Fruit fly (Drosophila melanogaster) whole organism, embryonic: ENCODE data around the gene Pde11.

Source experiments
- Bgb ChIP-seq: fragments of 200-800 bp; sonication (Bioruptor generic); IDR thresholded peaks from 2 replicates; pipeline ENCODE4 v1.3.6; 2022; ENCODE audit warnings: missing biosample characterization, missing genetic modification characterization; ENCODE audit not compliant: partially characterized antibody
- BtbVII ChIP-seq: fragments of 200-800 bp; sonication (Bioruptor generic); optimal IDR thresholded peaks from 3 replicates; lab custom pipeline; 2017; ENCODE audit warnings: missing biosample characterization, mild to moderate bottlenecking, missing genetic modification characterization
- CG11695 ChIP-seq: fragments of 200-800 bp; sonication (Bioruptor generic); IDR thresholded peaks from 3 replicates; pipeline ENCODE4 v1.3.6; 2022; ENCODE audit warnings: missing biosample characterization, missing genetic modification characterization
- CG12391 ChIP-seq: fragments of 200-800 bp; sonication (Bioruptor generic); optimal IDR thresholded peaks from 3 replicates; lab custom pipeline; 2018; ENCODE audit warnings: missing biosample characterization, mild to moderate bottlenecking, missing genetic modification characterization, moderate library complexity
- CG12659 ChIP-seq: fragments of 200-800 bp; sonication (Bioruptor generic); optimal IDR thresholded peaks from 3 replicates; lab custom pipeline; 2017; ENCODE audit warnings: mild to moderate bottlenecking, missing biosample characterization, missing genetic modification reagents, missing genetic modification characterization
- CG13296 ChIP-seq: fragments of 200-800 bp; sonication (Bioruptor generic); optimal IDR thresholded peaks from 3 replicates; lab custom pipeline; 2018; ENCODE audit warnings: missing biosample characterization, mild to moderate bottlenecking, missing genetic modification characterization
- CG15011 ChIP-seq: fragments of 200-800 bp; sonication (Bioruptor generic); optimal IDR thresholded peaks from 3 replicates; lab custom pipeline; 2018; ENCODE audit warnings: missing biosample characterization, mild to moderate bottlenecking, missing genetic modification characterization
- CG15514 ChIP-seq: fragments of 200-800 bp; sonication (Bioruptor generic); optimal IDR thresholded peaks from 3 replicates; lab custom pipeline; 2017; ENCODE audit warnings: missing biosample characterization, missing genetic modification characterization, mild to moderate bottlenecking, moderate library complexity, missing genetic modification reagents
- CG16813 ChIP-seq: fragments of 200-800 bp; sonication (Bioruptor generic); IDR thresholded peaks from 3 replicates; pipeline ENCODE4 v1.3.6; 2022; ENCODE audit warnings: missing biosample characterization, missing genetic modification characterization; ENCODE audit not compliant: partially characterized antibody
- CG17612 ChIP-seq: fragments of 200-800 bp; sonication (Bioruptor generic); IDR thresholded peaks from 2 replicates; pipeline ENCODE4 v1.3.6; 2022; ENCODE audit warnings: missing biosample characterization, missing genetic modification characterization
- CG18476 ChIP-seq: fragments of 200-800 bp; sonication (Bioruptor generic); optimal IDR thresholded peaks from 2 replicates; lab custom pipeline; 2016; ENCODE audit warnings: missing biosample characterization, mild to moderate bottlenecking, missing genetic modification characterization
- CG2202 ChIP-seq: fragments of 200-800 bp; sonication (Bioruptor generic); optimal IDR thresholded peaks from 2 replicates; lab custom pipeline; 2018; ENCODE audit warnings: missing biosample characterization, mild to moderate bottlenecking, missing genetic modification characterization
- CG31365 ChIP-seq: fragments of 200-800 bp; sonication (Bioruptor generic); optimal IDR thresholded peaks from 2 replicates; lab custom pipeline; 2018; ENCODE audit warnings: missing biosample characterization, mild to moderate bottlenecking, missing genetic modification characterization
- CG3281 ChIP-seq: fragments of 200-800 bp; sonication (Bioruptor generic); optimal IDR thresholded peaks from 3 replicates; lab custom pipeline; 2017; ENCODE audit warnings: missing biosample characterization, mild to moderate bottlenecking, missing genetic modification characterization
- CG34224 ChIP-seq: fragments of 200-800 bp; sonication (Bioruptor generic); IDR thresholded peaks from 3 replicates; pipeline ENCODE4 v1.3.6; 2022; ENCODE audit warnings: missing biosample characterization, missing genetic modification characterization; ENCODE audit not compliant: partially characterized antibody
- CG3847 ChIP-seq: fragments of 200-800 bp; sonication (Bioruptor generic); IDR thresholded peaks from 2 replicates; pipeline ENCODE4 v1.3.6; 2022; ENCODE audit warnings: missing biosample characterization, missing genetic modification characterization
- CG7556 ChIP-seq: fragments of 200-800 bp; sonication (Bioruptor generic); optimal IDR thresholded peaks from 2 replicates; lab custom pipeline; 2017; ENCODE audit warnings: missing biosample characterization, mild to moderate bottlenecking, missing genetic modification characterization
- CG8924 ChIP-seq: fragments of 200-800 bp; optimal IDR thresholded peaks from 3 replicates; lab custom pipeline; 2019; ENCODE audit warnings: missing biosample characterization, mild to moderate bottlenecking, missing genetic modification characterization, moderate library complexity
- CG9609 ChIP-seq: fragments of 200-800 bp; sonication (Bioruptor generic); optimal IDR thresholded peaks from 3 replicates; lab custom pipeline; 2016; ENCODE audit warnings: missing biosample characterization, missing genetic modification characterization
- CG9727 ChIP-seq: fragments of 200-800 bp; sonication (Bioruptor generic); optimal IDR thresholded peaks from 3 replicates; lab custom pipeline; 2017; ENCODE audit warnings: missing biosample characterization, mild to moderate bottlenecking, missing genetic modification characterization
- Drgx ChIP-seq: fragments of 200-800 bp; sonication (Bioruptor generic); IDR thresholded peaks from 2 replicates; pipeline ENCODE4 v1.3.6; 2022; ENCODE audit warnings: missing biosample characterization, missing genetic modification characterization
- Ets97D ChIP-seq: fragments of 200-800 bp; sonication (Bioruptor generic); optimal IDR thresholded peaks from 3 replicates; lab custom pipeline; 2016; ENCODE audit warnings: missing biosample characterization, missing genetic modification characterization
- H15 ChIP-seq: fragments of 200-800 bp; sonication (Bioruptor generic); IDR thresholded peaks from 3 replicates; pipeline ENCODE4 v1.3.6; 2022; ENCODE audit warnings: missing biosample characterization, missing genetic modification characterization
- Hmr ChIP-seq: fragments of 200-800 bp; sonication (Bioruptor generic); optimal IDR thresholded peaks from 3 replicates; lab custom pipeline; 2017; ENCODE audit warnings: mild to moderate bottlenecking, missing biosample characterization, missing genetic modification reagents, missing genetic modification characterization
- Hr3 ChIP-seq: fragments of 200-800 bp; sonication (Bioruptor generic); optimal IDR thresholded peaks from 3 replicates; lab custom pipeline; 2016; ENCODE audit warnings: missing biosample characterization, missing genetic modification characterization
- NC2β ChIP-seq: fragments of 200-800 bp; sonication (Bioruptor generic); optimal IDR thresholded peaks from 2 replicates; lab custom pipeline; 2016; ENCODE audit warnings: missing biosample characterization, missing genetic modification characterization
- Nf-YB ChIP-seq: fragments of 200-800 bp; sonication (Bioruptor generic); optimal IDR thresholded peaks from 3 replicates; lab custom pipeline; 2019; ENCODE audit warnings: missing biosample characterization, mild to moderate bottlenecking, missing genetic modification characterization, moderate library complexity
- PHDP ChIP-seq: fragments of 200-800 bp; sonication (Bioruptor generic); optimal IDR thresholded peaks from 3 replicates; lab custom pipeline; 2018; ENCODE audit warnings: missing biosample characterization, mild to moderate bottlenecking, missing genetic modification characterization, moderate library complexity
- Poxn ChIP-seq: fragments of 200-800 bp; sonication (Bioruptor generic); IDR thresholded peaks from 2 replicates; pipeline ENCODE4 v1.3.6; 2022; ENCODE audit warnings: missing biosample characterization, missing genetic modification characterization
- Rfx ChIP-seq: fragments of 200-800 bp; sonication (Bioruptor generic); IDR thresholded peaks from 2 replicates; pipeline ENCODE4 v1.3.6; 2022; ENCODE audit warnings: missing biosample characterization, missing genetic modification characterization
- Rx ChIP-seq: fragments of 200-800 bp; sonication (Bioruptor generic); IDR thresholded peaks from 2 replicates; pipeline ENCODE4 v1.3.6; 2022; ENCODE audit warnings: missing biosample characterization, missing genetic modification characterization
- Sin3A ChIP-seq: fragments of >200 bp; optimal IDR thresholded peaks from 2 replicates; lab custom pipeline; 2018
- Vsx1 ChIP-seq: fragments of 200-800 bp; sonication (Bioruptor generic); optimal IDR thresholded peaks from 2 replicates; lab custom pipeline; 2017; ENCODE audit warnings: missing biosample characterization, mild to moderate bottlenecking, missing genetic modification characterization, missing genetic modification reagents
- aop ChIP-seq: fragments of 200-800 bp; sonication (Bioruptor generic); IDR thresholded peaks from 2 replicates; pipeline ENCODE4 v1.3.6; 2022; ENCODE audit warnings: missing biosample characterization, missing genetic modification characterization
- cad ChIP-seq: fragments of >200 bp; optimal IDR thresholded peaks from 2 replicates; lab custom pipeline; 2017; ENCODE audit warnings: missing biosample characterization, missing genetic modification characterization
- croc ChIP-seq: fragments of 200-800 bp; sonication (Bioruptor generic); conservative IDR thresholded peaks from 3 replicates; pipeline ENCODE4 v1.3.6; 2022; ENCODE audit warnings: missing biosample characterization, missing genetic modification characterization
- disco-r ChIP-seq: fragments of 200-800 bp; sonication (Bioruptor generic); optimal IDR thresholded peaks from 2 replicates; lab custom pipeline; 2016; ENCODE audit warnings: missing biosample characterization, missing genetic modification characterization
- ems ChIP-seq: fragments of 200-800 bp; sonication (Bioruptor generic); optimal IDR thresholded peaks from 3 replicates; lab custom pipeline; 2016; ENCODE audit warnings: missing biosample characterization, missing genetic modification characterization
- exex ChIP-seq: fragments of 200-800 bp; sonication (Bioruptor generic); optimal IDR thresholded peaks from 4 replicates; lab custom pipeline; 2018; ENCODE audit warnings: missing biosample characterization, mild to moderate bottlenecking, missing genetic modification characterization, moderate library complexity
- eyg ChIP-seq: fragments of 200-800 bp; sonication (Bioruptor generic); optimal IDR thresholded peaks from 3 replicates; lab custom pipeline; 2016; ENCODE audit warnings: missing biosample characterization, missing genetic modification characterization
- gem ChIP-seq: fragments of 200-800 bp; sonication (Bioruptor generic); optimal IDR thresholded peaks from 2 replicates; lab custom pipeline; 2019; ENCODE audit warnings: missing biosample characterization, mild to moderate bottlenecking, missing genetic modification characterization, moderate library complexity
- hth ChIP-seq: fragments of >200 bp; optimal IDR thresholded peaks from 2 replicates; lab custom pipeline; 2017; ENCODE audit warnings: inconsistent platforms
- ind ChIP-seq: fragments of 200-800 bp; sonication (Bioruptor generic); optimal IDR thresholded peaks from 3 replicates; lab custom pipeline; 2016; ENCODE audit warnings: missing biosample characterization, missing genetic modification characterization
- mirr ChIP-seq: fragments of 200-800 bp; sonication (Bioruptor generic); optimal IDR thresholded peaks from 3 replicates; lab custom pipeline; 2018; ENCODE audit warnings: missing biosample characterization, mild to moderate bottlenecking, missing genetic modification characterization
- pros ChIP-seq: fragments of 200-800 bp; sonication (Bioruptor generic); optimal IDR thresholded peaks from 3 replicates; lab custom pipeline; 2019; ENCODE audit warnings: missing biosample characterization, mild to moderate bottlenecking, missing genetic modification characterization, moderate library complexity
- sens ChIP-seq: fragments of 200-800 bp; sonication (Bioruptor generic); peaks from one replicate; lab custom pipeline; 2016; ENCODE audit warnings: missing biosample characterization, missing genetic modification characterization
- sug ChIP-seq: fragments of 200-800 bp; optimal IDR thresholded peaks from 2 replicates; lab custom pipeline; 2019; ENCODE audit warnings: missing biosample characterization, mild to moderate bottlenecking, missing genetic modification characterization, moderate library complexity
- trh ChIP-seq: fragments of 200-800 bp; sonication (Bioruptor generic); optimal IDR thresholded peaks from 2 replicates; lab custom pipeline; 2016; ENCODE audit warnings: missing biosample characterization, missing genetic modification characterization
- wor ChIP-seq: fragments of 200-800 bp; sonication (Bioruptor generic); IDR thresholded peaks from 2 replicates; pipeline ENCODE4 v1.3.6; 2022; ENCODE audit warnings: missing biosample characterization, missing genetic modification characterization
- z ChIP-seq: fragments of 200-800 bp; sonication (Bioruptor generic); IDR thresholded peaks from 3 replicates; pipeline ENCODE4 v1.3.6; 2022; ENCODE audit warnings: missing biosample characterization, missing genetic modification characterization

Gene Pde11

DNA sequence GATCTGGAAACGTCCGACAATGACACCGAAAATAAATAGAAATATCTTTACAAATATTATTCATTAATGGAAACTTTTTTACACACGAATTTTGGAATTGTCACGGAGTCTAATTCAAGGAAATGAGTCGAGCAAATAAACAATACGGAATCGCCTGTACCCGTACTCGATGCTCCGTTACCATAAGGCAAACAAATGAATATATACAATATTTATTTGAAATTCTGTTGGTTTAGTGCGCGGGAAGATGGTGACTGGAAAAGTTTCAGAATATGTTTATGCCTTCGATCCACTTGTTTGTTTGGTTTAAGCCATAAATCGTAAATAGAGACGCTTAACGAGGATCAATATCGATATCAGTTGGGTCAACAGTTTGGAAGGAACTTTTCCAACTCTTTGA lies 33.8 kb downstream of the Pde11 start (continued):
- TF ChIP-seq H15 (GFP tag; lab: Robert Waterston, UW), result no peak
- peak; percentile 14 for TF ChIP-seq gem
- TF ChIP-seq Hr3 (GFP tag; lab: Kevin White, UChicago), result no peak
- peak; percentile 14 for TF ChIP-seq CG9727 (GFP tag; lab: Kevin White, UChicago)
- no peak for TF ChIP-seq croc (GFP tag; lab: Robert Waterston, UW)
- peak; percentile 43 for TF ChIP-seq CG2202
- no peak for TF ChIP-seq CG31365 (tag; lab: Kevin White, UChicago)
- TF ChIP-seq Hmr (GFP tag; lab: Kevin White, UChicago), result peak; percentile 21
- TF ChIP-seq CG17612, result no peak
- TF ChIP-seq PHDP (tag; lab: Kevin White, UChicago), result peak; percentile 48
- TF ChIP-seq CG12659 (GFP tag; lab: Kevin White, UChicago), result no peak
- no peak for TF ChIP-seq CG3847 (GFP tag; lab: Robert Waterston, UW)
- TF ChIP-seq Poxn (GFP tag; lab: Robert Waterston, UW), result peak; percentile 22; the same call in 1 of the 2 replicates
- TF ChIP-seq eyg (GFP tag; lab: Kevin White, UChicago), result no peak

DNA sequence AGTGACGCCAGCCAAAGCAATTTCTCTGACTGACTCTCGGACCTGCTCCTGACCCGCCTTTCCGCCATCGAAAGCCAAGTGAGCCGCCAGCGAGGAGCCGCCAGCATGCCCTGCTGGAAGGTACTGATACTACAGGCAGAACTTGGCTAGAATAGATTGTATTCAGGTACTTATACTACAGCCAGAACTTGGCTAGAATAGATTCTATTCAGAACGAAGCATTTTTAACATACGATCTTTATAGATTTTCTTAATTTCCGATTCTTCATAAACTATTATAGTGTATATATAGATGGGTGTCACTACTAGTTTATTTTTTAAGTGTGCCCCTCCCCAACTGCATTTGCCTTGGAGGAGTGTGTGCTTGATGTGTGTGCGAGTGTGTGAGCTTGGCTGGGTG lies 35.9 kb downstream of the Pde11 start:
- TF ChIP-seq Drgx (GFP tag; lab: Robert Waterston, UW), result peak; percentile 31; the same call in 1 of the 2 replicates
- TF ChIP-seq Ets97D (GFP tag; lab: Kevin White, UChicago), result no peak
- TF ChIP-seq z (GFP tag; lab: Robert Waterston, UW), result 0 out of 3 replicates have a peak, but pooled peaks have one; percentile 23
- no peak for TF ChIP-seq exex
- TF ChIP-seq CG15514 (GFP tag; lab: Kevin White, UChicago), result no peak
- no peak for TF ChIP-seq Rx (GFP tag; lab: Robert Waterston, UW)
- TF ChIP-seq Rfx, result no peak
- no peak for TF ChIP-seq Bgb (GFP tag; lab: Robert Waterston, UW)
- peak; percentile 34 for TF ChIP-seq sens (GFP tag; lab: Kevin White, UChicago)

dm6 chr2L:18549470-18549869 lies 40.7 kb downstream of the Pde11 start:
- TF ChIP-seq trh (GFP tag; lab: Kevin White, UChicago) (no peak), hth (lab: Kevin White, UChicago) (no peak), CG18476 (no peak), CG34224 (no peak), ind (GFP tag; lab: Kevin White, UChicago) (no peak), CG9609 (GFP tag; lab: Kevin White, UChicago) (no peak), CG16813 (GFP tag; lab: Robert Waterston, UW) (no peak), pros (GFP tag; lab: Kevin White, UChicago) (no peak), CG12391 (tag; lab: Kevin White, UChicago) (no peak), CG15011 (GFP tag; lab: Kevin White, UChicago) (no peak), disco-r (GFP tag; lab: Kevin White, UChicago) (no peak), wor (GFP tag; lab: Robert Waterston, UW) (no peak), BtbVII (GFP tag; lab: Kevin White, UChicago) (peak; percentile 56), aop (no peak), CG8924 (tag; lab: Kevin White, UChicago) (no peak), H15 (GFP tag; lab: Robert Waterston, UW) (no peak), Sin3A (lab: Kevin White, UChicago) (no peak), ems (GFP tag; lab: Kevin White, UChicago) (no peak), CG7556 (GFP tag; lab: Kevin White, UChicago) (no peak), mirr (peak; percentile 74), NC2β (GFP tag; lab: Kevin White, UChicago) (no peak), Nf-YB (GFP tag; lab: Kevin White, UChicago) (no peak), CG3281 (GFP tag; lab: Kevin White, UChicago) (peak; percentile 53), CG13296 (GFP tag; lab: Kevin White, UChicago) (peak; percentile 44), CG11695 (GFP tag; lab: Robert Waterston, UW) (0 out of 3 replicates have a peak, but pooled peaks have one; percentile 23), Vsx1 (GFP tag; lab: Kevin White, UChicago) (peak; percentile 33), sug (tag; lab: Kevin White, UChicago) (peak; percentile 94), cad (no peak)
